Fruit fly (Drosophila melanogaster) whole organism, prepupa: ENCODE measurements around the gene CG15386.

Source experiments
- CG3032 ChIP-seq: fragments of 200-800 bp; optimal IDR thresholded peaks from 2 replicates; lab custom pipeline; 2019; ENCODE audit warnings: missing biosample characterization, mild to moderate bottlenecking, missing genetic modification characterization, moderate library complexity
- CG6163 ChIP-seq: fragments of 200-800 bp; sonication (Bioruptor generic); IDR thresholded peaks from 3 replicates; pipeline ENCODE4 v1.3.6; 2022; ENCODE audit warnings: missing biosample characterization, missing genetic modification characterization
- CG6276 ChIP-seq: fragments of 200-800 bp; sonication (Bioruptor generic); optimal IDR thresholded peaks from 2 replicates; lab custom pipeline; 2017; ENCODE audit warnings: missing biosample characterization, mild to moderate bottlenecking, missing genetic modification characterization
- CG6792 ChIP-seq: fragments of 200-800 bp; sonication (Bioruptor generic); optimal IDR thresholded peaks from 3 replicates; lab custom pipeline; 2016; ENCODE audit warnings: missing biosample characterization, missing genetic modification characterization
- Eip75B ChIP-seq: fragments of 200-800 bp; sonication (Bioruptor generic); optimal IDR thresholded peaks from 3 replicates; lab custom pipeline; 2016; ENCODE audit warnings: missing biosample characterization, missing genetic modification characterization
- Ets21C ChIP-seq: fragments of 200-800 bp; sonication (Bioruptor generic); optimal IDR thresholded peaks from 3 replicates; lab custom pipeline; 2016; ENCODE audit warnings: missing biosample characterization, missing genetic modification characterization
- Gug ChIP-seq: fragments of 200-800 bp; sonication (Bioruptor generic); IDR thresholded peaks from 2 replicates; pipeline ENCODE4 v1.3.6; 2022; ENCODE audit warnings: missing biosample characterization, missing genetic modification characterization
- Met ChIP-seq: fragments of 200-800 bp; sonication (Bioruptor generic); optimal IDR thresholded peaks from 3 replicates; lab custom pipeline; 2016; ENCODE audit warnings: missing biosample characterization, missing genetic modification characterization
- salr ChIP-seq, 2 experiments: fragments of 200-800 bp; sonication (Bioruptor generic); optimal IDR thresholded peaks; 3 replicates each; lab custom pipeline; 2016 to 2018; ENCODE audit warnings: missing biosample characterization in 2 of 2, missing genetic modification characterization in 2 of 2, mild to moderate bottlenecking in 1 of 2

- TF ChIP-seq Met (GFP tag; lab: Kevin White, UChicago) (no peak), salr (GFP tag; optimal IDR thresholded peaks at IDR 0.05; lab: Kevin White, UChicago) (no peak), Ets21C (GFP tag; lab: Kevin White, UChicago) (no peak), CG6163 (peak; percentile 44; the same call in 1 of the 3 replicates), Gug (GFP tag; lab: Robert Waterston, UW) (no peak), CG3032 (no peak), CG6792 (no peak), Eip75B (GFP tag; lab: Kevin White, UChicago) (no peak), CG6276 (no peak)
These were observed 25.1 kb upstream of the CG15386 start, which contains the start of gene CG4267 for dm6 chr2L:2242139-2242538.
